Worm (Caenorhabditis elegans) whole organism, L1 larva: ENCODE results near the gene C45B2.3.

Experiments used
- C04F5.9 ChIP-seq: sonication (generic microtip); optimal IDR thresholded peaks from 2 replicates; lab custom pipeline; 2016; ENCODE audit warnings: missing genetic modification characterization, missing compliant biosample characterization
- C16A3.4 ChIP-seq: fragments of 150-350 bp; optimal IDR thresholded peaks from 2 replicates; lab custom pipeline; 2014; ENCODE audit warnings: missing biosample characterization, missing genetic modification characterization
- F16B12.6 ChIP-seq: fragments of 150-350 bp; optimal IDR thresholded peaks from 2 replicates; lab custom pipeline; 2014; ENCODE audit warnings: missing biosample characterization, missing genetic modification characterization
- alr-1 ChIP-seq: fragments of 200-800 bp; sonication (Bioruptor generic); optimal IDR thresholded peaks from 2 replicates; lab custom pipeline; 2018; ENCODE audit warnings: borderline replicate concordance, mild to moderate bottlenecking, missing genetic modification characterization, missing compliant biosample characterization
- aly-2 ChIP-seq: fragments of 150-350 bp; optimal IDR thresholded peaks from 2 replicates; lab custom pipeline; 2014; ENCODE audit warnings: missing biosample characterization, missing genetic modification characterization
- ama-1 ChIP-seq: fragments of 150-350 bp; optimal IDR thresholded peaks from 2 replicates; lab custom pipeline; 2014
- ceh-63 ChIP-seq: fragments of 200-800 bp; sonication (Bioruptor generic); optimal IDR thresholded peaks from 2 replicates; lab custom pipeline; 2018; ENCODE audit warnings: mild to moderate bottlenecking, missing genetic modification characterization, missing compliant biosample characterization
- ceh-82 ChIP-seq, 3 experiments: fragments of 150-350 bp in 1 of 3; sonication (generic microtip) in 2 of 3; optimal IDR thresholded peaks; 2 replicates each; lab custom pipeline; 2014 to 2017; ENCODE audit warnings: missing biosample characterization in 3 of 3, missing genetic modification characterization in 3 of 3
- ceh-88 ChIP-seq: fragments of 200-800 bp; sonication (Bioruptor generic); IDR thresholded peaks from 2 replicates; pipeline ENCODE4 v1.3.6; 2022; ENCODE audit warnings: missing genetic modification characterization, missing compliant biosample characterization
- ces-1 ChIP-seq: fragments of 150-350 bp; optimal IDR thresholded peaks from 2 replicates; lab custom pipeline; 2014; ENCODE audit warnings: missing biosample characterization, missing genetic modification reagents, missing genetic modification characterization
- dpl-1 ChIP-seq, 3 experiments: fragments of 150-350 bp in 2 of 3; sonication (generic microtip) in 1 of 3; optimal IDR thresholded peaks; 2 replicates each; lab custom pipeline; 2014 to 2017; ENCODE audit warnings: missing biosample characterization in 3 of 3, missing genetic modification characterization in 3 of 3, missing genetic modification reagents in 3 of 3
- dsc-1 ChIP-seq: sonication (generic microtip); optimal IDR thresholded peaks from 2 replicates; lab custom pipeline; 2016; ENCODE audit warnings: mild to moderate bottlenecking, missing genetic modification characterization, missing compliant biosample characterization
- efl-1 ChIP-seq, 4 experiments: fragments of 150-350 bp; optimal IDR thresholded peaks in 3 of 4; peaks in 1 of 4; 1 replicate in 1 of 4; 2 replicates in 3 of 4; lab custom pipeline; 2014; ENCODE audit warnings: missing biosample characterization in 2 of 4, missing genetic modification characterization in 2 of 4, missing genetic modification reagents in 2 of 4
- efl-3 ChIP-seq: fragments of 200-800 bp; sonication (Bioruptor generic); optimal IDR thresholded peaks from 2 replicates; lab custom pipeline; 2018; ENCODE audit warnings: mild to moderate bottlenecking, missing genetic modification characterization, missing compliant biosample characterization
- egl-13 ChIP-seq: sonication (generic microtip); optimal IDR thresholded peaks from 2 replicates; lab custom pipeline; 2016; ENCODE audit warnings: missing genotype, missing genetic modification reagents, missing genetic modification characterization, missing compliant biosample characterization
- egl-27 ChIP-seq, 2 experiments: fragments of 150-350 bp in 1 of 2; sonication (generic microtip); optimal IDR thresholded peaks; 3 replicates each; lab custom pipeline; 2017 to 2018; ENCODE audit warnings: missing biosample characterization in 2 of 2, missing genetic modification characterization in 2 of 2, missing genetic modification reagents in 2 of 2
- elt-3 ChIP-seq, 6 experiments: fragments of 150-350 bp in 1 of 6; sonication (generic microtip); optimal IDR thresholded peaks; 2 replicates each; lab custom pipeline; 2017 to 2018; ENCODE audit warnings: missing biosample characterization in 6 of 6, missing genetic modification characterization in 6 of 6, inconsistent platforms in 1 of 6
- fkh-4 ChIP-seq: sonication (generic microtip); optimal IDR thresholded peaks from 2 replicates; lab custom pipeline; 2016; ENCODE audit warnings: missing compliant biosample characterization, missing genetic modification characterization, borderline replicate concordance
- fkh-8 ChIP-seq: sonication (generic microtip); optimal IDR thresholded peaks from 2 replicates; lab custom pipeline; 2016; ENCODE audit warnings: mild to moderate bottlenecking, missing genetic modification characterization, missing compliant biosample characterization
- grh-1 ChIP-seq: fragments of 200-800 bp; sonication (Bioruptor generic); IDR thresholded peaks from 2 replicates; pipeline ENCODE4 v1.3.6; 2022; ENCODE audit warnings: missing genetic modification reagents, missing genetic modification characterization, missing compliant biosample characterization
- hlh-17 ChIP-seq: fragments of 200-800 bp; sonication (Bioruptor generic); optimal IDR thresholded peaks from 2 replicates; lab custom pipeline; 2018; ENCODE audit warnings: missing genetic modification characterization, mild to moderate bottlenecking, missing compliant biosample characterization, moderate library complexity, borderline replicate concordance
- hlh-4 ChIP-seq: sonication (generic microtip); optimal IDR thresholded peaks from 2 replicates; lab custom pipeline; 2016; ENCODE audit warnings: mild to moderate bottlenecking, missing genetic modification characterization, missing compliant biosample characterization
- hpl-2 ChIP-seq: fragments of 150-350 bp; optimal IDR thresholded peaks from 2 replicates; lab custom pipeline; 2014; ENCODE audit warnings: missing biosample characterization, missing genetic modification reagents, missing genetic modification characterization
- irx-1 ChIP-seq: sonication (generic microtip); optimal IDR thresholded peaks from 2 replicates; lab custom pipeline; 2016; ENCODE audit warnings: missing genetic modification characterization, missing compliant biosample characterization
- isw-1 ChIP-seq: fragments of 200-800 bp; sonication (Bioruptor generic); IDR thresholded peaks from 2 replicates; pipeline ENCODE4 v1.3.6; 2022; ENCODE audit warnings: missing genetic modification characterization, missing compliant biosample characterization
- jun-1 ChIP-seq: fragments of 150-350 bp; optimal IDR thresholded peaks from 2 replicates; lab custom pipeline; 2014; ENCODE audit warnings: missing biosample characterization, missing genetic modification reagents, missing genetic modification characterization
- lin-13 ChIP-seq: fragments of 150-350 bp; optimal IDR thresholded peaks from 2 replicates; lab custom pipeline; 2014; ENCODE audit warnings: missing biosample characterization, missing genetic modification reagents, missing genetic modification characterization
- lin-14 ChIP-seq: fragments of 200-800 bp; sonication (Bioruptor generic); optimal IDR thresholded peaks from 2 replicates; lab custom pipeline; 2018; ENCODE audit warnings: mild to moderate bottlenecking, missing genetic modification characterization, moderate library complexity, missing compliant biosample characterization
- lin-15B ChIP-seq: fragments of 150-350 bp; sonication (generic microtip); optimal IDR thresholded peaks from 3 replicates; lab custom pipeline; 2014; ENCODE audit warnings: missing biosample characterization, missing genetic modification characterization
- lin-35 ChIP-seq, 2 experiments: fragments of 150-350 bp; optimal IDR thresholded peaks; 2 replicates each; lab custom pipeline; 2014; ENCODE audit warnings: missing biosample characterization in 2 of 2, missing genetic modification characterization in 2 of 2, missing genetic modification reagents in 2 of 2
- lir-3 ChIP-seq: sonication (generic microtip); optimal IDR thresholded peaks from 2 replicates; lab custom pipeline; 2016; ENCODE audit warnings: mild to moderate bottlenecking, missing genetic modification characterization, moderate library complexity, missing compliant biosample characterization; ENCODE audit not compliant: poor library complexity
- lsy-2 ChIP-seq, 2 experiments: fragments of 150-350 bp; optimal IDR thresholded peaks; 2 replicates each; lab custom pipeline; 2014; ENCODE audit warnings: missing biosample characterization in 2 of 2, missing genetic modification characterization in 2 of 2
- mdl-1 ChIP-seq, 2 experiments: fragments of 150-350 bp; optimal IDR thresholded peaks; 2 replicates each; lab custom pipeline; 2014 to 2017; ENCODE audit warnings: missing biosample characterization in 2 of 2, missing genetic modification characterization in 2 of 2, inconsistent platforms in 1 of 2
- mep-1 ChIP-seq: fragments of 150-350 bp; optimal IDR thresholded peaks from 2 replicates; lab custom pipeline; 2014; ENCODE audit warnings: missing biosample characterization, missing genetic modification characterization
- nhr-19 ChIP-seq: fragments of 200-800 bp; sonication (Bioruptor generic); conservative IDR thresholded peaks from 2 replicates; pipeline ENCODE4 v1.3.6; 2022; ENCODE audit warnings: missing genetic modification characterization, missing compliant biosample characterization
- nhr-20 ChIP-seq: sonication (generic microtip); optimal IDR thresholded peaks from 2 replicates; lab custom pipeline; 2016; ENCODE audit warnings: mild to moderate bottlenecking, missing genetic modification characterization, missing compliant biosample characterization
- nhr-28 ChIP-seq: fragments of 150-350 bp; optimal IDR thresholded peaks from 2 replicates; lab custom pipeline; 2014; ENCODE audit warnings: missing biosample characterization, missing genetic modification characterization
- nhr-77 ChIP-seq: fragments of 150-350 bp; optimal IDR thresholded peaks from 2 replicates; lab custom pipeline; 2014; ENCODE audit warnings: missing biosample characterization, missing genetic modification characterization
- nhr-85 ChIP-seq: sonication (generic microtip); peaks from one replicate; lab custom pipeline; 2016; ENCODE audit warnings: missing genetic modification characterization, inconsistent platforms, missing compliant biosample characterization
- nhr-90 ChIP-seq: sonication (generic microtip); optimal IDR thresholded peaks from 2 replicates; lab custom pipeline; 2016; ENCODE audit warnings: mild to moderate bottlenecking, missing genetic modification characterization, missing compliant biosample characterization; ENCODE audit not compliant: poor library complexity
- rnt-1 ChIP-seq: sonication (generic microtip); optimal IDR thresholded peaks from 2 replicates; lab custom pipeline; 2016; ENCODE audit warnings: mild to moderate bottlenecking, missing genetic modification characterization, moderate library complexity, missing compliant biosample characterization
- skn-1 ChIP-seq: fragments of 150-350 bp; optimal IDR thresholded peaks from 2 replicates; lab custom pipeline; 2014; ENCODE audit warnings: missing biosample characterization, missing genetic modification characterization
- snu-23 ChIP-seq: sonication (generic microtip); optimal IDR thresholded peaks from 2 replicates; lab custom pipeline; 2016; ENCODE audit warnings: missing genetic modification characterization, missing compliant biosample characterization
- sox-4 ChIP-seq: sonication (generic microtip); optimal IDR thresholded peaks from 2 replicates; lab custom pipeline; 2016; ENCODE audit warnings: missing genetic modification characterization, missing compliant biosample characterization
- sptf-1 ChIP-seq: fragments of 150-350 bp; optimal IDR thresholded peaks from 2 replicates; lab custom pipeline; 2014; ENCODE audit warnings: missing biosample characterization, missing genetic modification characterization
- sup-37 ChIP-seq: fragments of 200-800 bp; sonication (Bioruptor generic); optimal IDR thresholded peaks from 2 replicates; lab custom pipeline; 2018; ENCODE audit warnings: mild to moderate bottlenecking, missing genetic modification characterization, missing compliant biosample characterization
- swsn-7 ChIP-seq: sonication (generic microtip); optimal IDR thresholded peaks from 2 replicates; lab custom pipeline; 2016; ENCODE audit warnings: missing genetic modification characterization, missing compliant biosample characterization
- tlp-1 ChIP-seq: fragments of 150-350 bp; optimal IDR thresholded peaks from 2 replicates; lab custom pipeline; 2014; ENCODE audit warnings: missing biosample characterization, missing genetic modification characterization
- unc-98 ChIP-seq: fragments of 200-800 bp; sonication (Bioruptor generic); IDR thresholded peaks from 2 replicates; pipeline ENCODE4 v1.3.6; 2022; ENCODE audit warnings: missing genetic modification characterization, missing compliant biosample characterization
- vab-15 ChIP-seq: sonication (generic microtip); optimal IDR thresholded peaks from 2 replicates; lab custom pipeline; 2017; ENCODE audit warnings: missing genotype, mild to moderate bottlenecking, missing genetic modification characterization, missing compliant biosample characterization
- xbp-1 ChIP-seq: sonication (generic microtip); optimal IDR thresholded peaks from 2 replicates; lab custom pipeline; 2016; ENCODE audit warnings: missing genetic modification characterization, missing compliant biosample characterization
- ztf-11 ChIP-seq, 2 experiments: sonication (generic microtip); optimal IDR thresholded peaks; 2 replicates each; lab custom pipeline; 2016 to 2017; ENCODE audit warnings: missing genetic modification characterization in 2 of 2, missing biosample characterization in 1 of 2, missing compliant biosample characterization in 1 of 2

The C45B2.3 gene

ce11 chrX:6052744-6053143, 30.0 kb upstream of the C45B2.3 start, which contains the start of gene C45B2.6:
C45B2.6 (plus strand) TSS chrX:6052879.
- TF ChIP-seq grh-1 (GFP tag; lab: Robert Waterston, UW): no peak
- peak; percentile 16 for TF ChIP-seq vab-15
- TF ChIP-seq ces-1: no peak
- no peak for TF ChIP-seq ama-1
- peak; percentile 32 for TF ChIP-seq mep-1 (tag; lab: Kevin White, UChicago)
- TF ChIP-seq ztf-11 (tag; optimal IDR thresholded peaks at IDR 0.05; lab: Kevin White, UChicago): no peak
- peak; percentile 37 for TF ChIP-seq irx-1
- TF ChIP-seq lin-15B: no peak
- no peak for TF ChIP-seq tlp-1 (tag; lab: Kevin White, UChicago)
- TF ChIP-seq ceh-63 (GFP tag; lab: Kevin White, UChicago): no peak
- TF ChIP-seq fkh-8 (tag; lab: Kevin White, UChicago): no peak
- peak in 2 of 3 experiments; percentile 3 to 23 for TF ChIP-seq dpl-1 (GFP tag; optimal IDR thresholded peaks at IDR 0.05; lab: Kevin White, UChicago)
- no peak for TF ChIP-seq sup-37 (GFP tag; lab: Kevin White, UChicago)
- no peak for TF ChIP-seq jun-1 (tag; lab: Kevin White, UChicago)
- no peak for TF ChIP-seq mdl-1 (tag; optimal IDR thresholded peaks at IDR 0.05; lab: Kevin White, UChicago)
- TF ChIP-seq nhr-20 (tag; lab: Kevin White, UChicago): peak; percentile 23
- TF ChIP-seq elt-3 (tag; optimal IDR thresholded peaks at IDR 0.05; lab: Kevin White, UChicago): no peak
- peak; percentile 85 for TF ChIP-seq F16B12.6 (tag; lab: Kevin White, UChicago)
- TF ChIP-seq lir-3 (tag; lab: Kevin White, UChicago): no peak
- TF ChIP-seq aly-2 (tag; lab: Kevin White, UChicago): no peak
- no peak for TF ChIP-seq ceh-88
- TF ChIP-seq ceh-82 (tag; optimal IDR thresholded peaks at IDR 0.05; lab: Kevin White, UChicago): peak in 1 of 3 experiments; percentile 29
- no peak for TF ChIP-seq sptf-1 (tag; lab: Kevin White, UChicago)
- TF ChIP-seq rnt-1: peak; percentile 7
- TF ChIP-seq nhr-19 (GFP tag; lab: Robert Waterston, UW): no peak
- TF ChIP-seq sox-4: no peak
- TF ChIP-seq nhr-77 (tag; lab: Kevin White, UChicago): no peak
- peak; percentile 42 for TF ChIP-seq snu-23
- TF ChIP-seq lin-35 (GFP tag; optimal IDR thresholded peaks at IDR 0.05; lab: Kevin White, UChicago): peak; percentile 7 to 22
- peak in 1 of 2 experiments; percentile 22 for TF ChIP-seq efl-1 (optimal IDR thresholded peaks at IDR 0.05; lab: Kevin White, UChicago)
- peak; percentile 55 to 60 for TF ChIP-seq efl-1 (GFP tag; optimal IDR thresholded peaks at IDR 0.05 in 1 of 2; lab: Kevin White, UChicago)
- peak; percentile 20 for TF ChIP-seq dsc-1 (tag; lab: Kevin White, UChicago)
- TF ChIP-seq lin-13 (GFP tag; lab: Kevin White, UChicago): no peak
- no peak for TF ChIP-seq hlh-4
- TF ChIP-seq egl-13 (tag; lab: Kevin White, UChicago): no peak
- TF ChIP-seq lsy-2 (tag; optimal IDR thresholded peaks at IDR 0.05; lab: Kevin White, UChicago): peak in 1 of 2 experiments; percentile 35
- TF ChIP-seq skn-1: no peak
- TF ChIP-seq hpl-2 (GFP tag; lab: Kevin White, UChicago): no peak
- TF ChIP-seq isw-1 (GFP tag; lab: Robert Waterston, UW): no peak
- TF ChIP-seq unc-98 (GFP tag; lab: Robert Waterston, UW): no peak
- no peak for TF ChIP-seq alr-1 (tag; lab: Kevin White, UChicago)
- no peak for TF ChIP-seq C04F5.9 (tag; lab: Kevin White, UChicago)
- peak; percentile 56 for TF ChIP-seq xbp-1
- TF ChIP-seq nhr-28 (tag; lab: Kevin White, UChicago): no peak
- TF ChIP-seq lin-14 (GFP tag; lab: Kevin White, UChicago): peak; percentile 46
- TF ChIP-seq efl-3 (GFP tag; lab: Kevin White, UChicago): no peak
- TF ChIP-seq hlh-17 (GFP tag; lab: Kevin White, UChicago): no peak
- no peak for TF ChIP-seq nhr-90 (tag; lab: Kevin White, UChicago)
- TF ChIP-seq C16A3.4 (tag; lab: Kevin White, UChicago): no peak
- TF ChIP-seq nhr-85 (tag; lab: Kevin White, UChicago): peak; percentile 12
- TF ChIP-seq fkh-4 (tag; lab: Kevin White, UChicago): no peak
- no peak for TF ChIP-seq egl-27 (tag; optimal IDR thresholded peaks at IDR 0.05; lab: Kevin White, UChicago)
- TF ChIP-seq swsn-7 (tag; lab: Kevin White, UChicago): no peak
